Worm (Caenorhabditis elegans) whole organism, L2 larva: ENCODE data around the gene Y57A10C.8.

Experiments used
- C34F6.9 ChIP-seq: fragments of 150-350 bp; optimal IDR thresholded peaks from 2 replicates; lab custom pipeline; 2014; ENCODE audit warnings: missing biosample characterization, missing genetic modification characterization
- R02D3.7 ChIP-seq: fragments of 150-350 bp; optimal IDR thresholded peaks from 2 replicates; lab custom pipeline; 2014; ENCODE audit warnings: missing biosample characterization, missing genetic modification characterization
- aly-2 ChIP-seq: fragments of 150-350 bp; optimal IDR thresholded peaks from 2 replicates; lab custom pipeline; 2014; ENCODE audit warnings: missing biosample characterization, missing genetic modification characterization
- egl-27 ChIP-seq: sonication (generic microtip); optimal IDR thresholded peaks from 3 replicates; lab custom pipeline; 2017; ENCODE audit warnings: missing biosample characterization, missing genetic modification reagents, missing genetic modification characterization
- fos-1 ChIP-seq: fragments of 150-350 bp; optimal IDR thresholded peaks from 2 replicates; lab custom pipeline; 2014; ENCODE audit warnings: missing biosample characterization, missing genetic modification characterization
- lin-11 ChIP-seq: fragments of 150-350 bp; sonication (generic microtip); optimal IDR thresholded peaks from 2 replicates; lab custom pipeline; 2014; ENCODE audit warnings: missing biosample characterization, missing genetic modification characterization, inconsistent platforms, mixed read lengths
- nhr-77 ChIP-seq: fragments of 150-350 bp; optimal IDR thresholded peaks from 2 replicates; lab custom pipeline; 2014; ENCODE audit warnings: missing biosample characterization, missing genetic modification characterization
- sem-4 ChIP-seq: fragments of 150-350 bp; optimal IDR thresholded peaks from 2 replicates; lab custom pipeline; 2014; ENCODE audit warnings: missing biosample characterization, missing genetic modification reagents, missing genetic modification characterization
- skn-1 ChIP-seq: sonication (generic microtip); optimal IDR thresholded peaks from 2 replicates; lab custom pipeline; 2017; ENCODE audit warnings: missing biosample characterization, missing genetic modification characterization
- unc-39 ChIP-seq: fragments of 150-350 bp; optimal IDR thresholded peaks from 2 replicates; lab custom pipeline; 2014; ENCODE audit warnings: missing biosample characterization, missing genetic modification characterization
- zag-1 ChIP-seq: fragments of 150-350 bp; optimal IDR thresholded peaks from 2 replicates; lab custom pipeline; 2014; ENCODE audit warnings: missing biosample characterization, missing genetic modification characterization
- ztf-11 ChIP-seq: sonication (generic microtip); optimal IDR thresholded peaks from 2 replicates; lab custom pipeline; 2017; ENCODE audit warnings: missing biosample characterization, missing genetic modification characterization
- ztf-4 ChIP-seq: fragments of 150-350 bp; optimal IDR thresholded peaks from 2 replicates; lab custom pipeline; 2014; ENCODE audit warnings: missing biosample characterization, missing genetic modification characterization

DNA sequence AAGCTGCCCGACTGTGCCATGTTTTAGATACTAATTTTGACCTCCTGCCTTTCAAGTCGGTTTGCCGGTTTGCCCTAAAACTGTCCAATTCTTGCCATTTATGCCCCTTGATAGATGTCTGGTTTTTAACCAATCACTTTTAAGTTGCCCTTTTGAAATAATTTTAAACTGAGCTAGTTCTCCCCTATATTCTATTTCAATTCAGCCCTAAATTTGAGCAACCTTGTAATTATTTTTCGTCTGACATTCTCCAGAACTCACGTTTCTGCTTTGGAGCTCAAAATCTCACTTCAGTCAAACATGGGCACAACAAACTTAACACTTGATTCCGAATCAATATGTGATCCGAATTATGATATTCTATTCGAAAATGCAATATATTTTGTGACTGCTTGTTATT, 43.8 kb upstream of the Y57A10C.8 start, which contains the start of gene srg-17:
- TF ChIP-seq lin-11 (tag; lab: Kevin White, UChicago) (no peak), aly-2 (tag; lab: Kevin White, UChicago) (no peak), nhr-77 (tag; lab: Kevin White, UChicago) (no peak), unc-39 (tag; lab: Kevin White, UChicago) (no peak), skn-1 (tag; lab: Kevin White, UChicago) (no peak), ztf-11 (no peak), R02D3.7 (tag; lab: Kevin White, UChicago) (no peak), sem-4 (no peak), egl-27 (tag; lab: Kevin White, UChicago) (no peak), fos-1 (tag; lab: Kevin White, UChicago) (no peak), ztf-4 (no peak), C34F6.9 (tag; lab: Kevin White, UChicago) (no peak), zag-1 (tag; lab: Kevin White, UChicago) (no peak)
